Worm (Caenorhabditis elegans): ENCODE measurements around the gene F56D2.5.
A peak's percentile ranks its signal among the peaks of the same experiment; 100 is the strongest.

Gene F56D2.5

ce11 chrIII:5553098-5553497 is 28.1 kb downstream of the F56D2.5 start (continued):
- TF ChIP-seq zip-11 (GFP tag; IDR thresholded peaks at IDR 0.05) (no peak), nhr-42 (GFP tag; IDR thresholded peaks at IDR 0.05) (0 out of 2 replicates have a peak, but pooled peaks have one; percentile 13), lin-29 (GFP tag; IDR thresholded peaks at IDR 0.05) (no peak), daf-16 (GFP tag; optimal IDR thresholded peaks at IDR 0.05) (peak in 1 of 2 experiments; percentile 91), daf-16 (tag; optimal IDR thresholded peaks at IDR 0.05) (peak; percentile 92), duxl-1 (tag; optimal IDR thresholded peaks at IDR 0.05; ENCODE audit: poor library complexity) (no peak), nhr-48 (tag; optimal IDR thresholded peaks at IDR 0.05) (peak; percentile 27), ceh-28 (tag; optimal IDR thresholded peaks at IDR 0.05) (no peak), vab-7 (GFP tag; IDR thresholded peaks at IDR 0.05) (no peak), hlh-30 (tag; optimal IDR thresholded peaks at IDR 0.05; ENCODE audit: insufficient read depth) (peak; percentile 44), tag-97 (GFP tag; IDR thresholded peaks at IDR 0.05) (no peak), nhr-102 (tag; optimal IDR thresholded peaks at IDR 0.05) (peak; percentile 64), fkh-10 (GFP tag; optimal IDR thresholded peaks at IDR 0.05) (no peak), rbr-2 (tag; optimal IDR thresholded peaks at IDR 0.05) (no peak), F44E2.7 (GFP tag; IDR thresholded peaks at IDR 0.05) (no peak), nhr-111 (GFP tag; optimal IDR thresholded peaks at IDR 0.05) (no peak), dpl-1 (GFP tag; optimal IDR thresholded peaks at IDR 0.05) (no peak), aly-2 (tag; optimal IDR thresholded peaks at IDR 0.05) (no peak), ceh-32 (tag; optimal IDR thresholded peaks at IDR 0.05; ENCODE audit: poor library complexity) (no peak), lin-1 (GFP tag; IDR thresholded peaks at IDR 0.05) (peak; percentile 71; the same call in 1 of the 2 replicates), zip-2 (tag; optimal IDR thresholded peaks at IDR 0.05) (no peak), ztf-11 (tag; optimal IDR thresholded peaks at IDR 0.05) (no peak), mxl-3 (GFP tag; optimal IDR thresholded peaks at IDR 0.05) (no peak), gei-8 (GFP tag; optimal IDR thresholded peaks at IDR 0.05) (no peak), nhr-76 (tag; optimal IDR thresholded peaks at IDR 0.05) (no peak), nhr-28 (tag; optimal IDR thresholded peaks at IDR 0.05) (peak; percentile 70), set-16 (GFP tag; IDR thresholded peaks at IDR 0.05) (no peak), ceh-82 (tag; optimal IDR thresholded peaks at IDR 0.05) (no peak), lsy-2 (tag; optimal IDR thresholded peaks at IDR 0.05) (peak in 1 of 2 experiments; percentile 29), ceh-62 (tag; optimal IDR thresholded peaks at IDR 0.05) (no peak), lir-3 (tag; optimal IDR thresholded peaks at IDR 0.05) (no peak), spr-3 (GFP tag; optimal IDR thresholded peaks at IDR 0.05) (no peak), saeg-2 (GFP tag; IDR thresholded peaks at IDR 0.05) (no peak), ztf-7 (tag; optimal IDR thresholded peaks at IDR 0.05) (no peak)

- TF ChIP-seq snpc-4 (tag; optimal IDR thresholded peaks at IDR 0.05) (no peak), ceh-28 (tag; optimal IDR thresholded peaks at IDR 0.05) (no peak), saeg-2 (GFP tag; IDR thresholded peaks at IDR 0.05) (no peak), mxl-3 (GFP tag; optimal IDR thresholded peaks at IDR 0.05) (peak; percentile 68), aha-1 (tag) (peak; percentile 89), spr-3 (GFP tag; optimal IDR thresholded peaks at IDR 0.05) (no peak), sdz-12 (GFP tag; optimal IDR thresholded peaks at IDR 0.05) (no peak), dpl-1 (GFP tag; optimal IDR thresholded peaks at IDR 0.05) (no peak), Y105C5A.15 (GFP tag; IDR thresholded peaks at IDR 0.05) (no peak), dmd-9 (GFP tag; IDR thresholded peaks at IDR 0.05) (no peak), ceh-62 (tag; optimal IDR thresholded peaks at IDR 0.05) (no peak), nhr-25 (tag; optimal IDR thresholded peaks at IDR 0.05; ENCODE audit: borderline replicate concordance, insufficient read depth) (no peak), nhr-28 (tag; optimal IDR thresholded peaks at IDR 0.05) (peak; percentile 82), set-16 (GFP tag; IDR thresholded peaks at IDR 0.05) (no peak), tra-1 (GFP tag; IDR thresholded peaks at IDR 0.05) (peak; percentile 74), hlh-11 (tag; optimal IDR thresholded peaks at IDR 0.05) (peak; percentile 94), jun-1 (tag; optimal IDR thresholded peaks at IDR 0.05) (no peak), dmd-8 (GFP tag; IDR thresholded peaks at IDR 0.05) (no peak), nhr-41 (GFP tag; IDR thresholded peaks at IDR 0.05) (no peak), mes-2 (tag; optimal IDR thresholded peaks at IDR 0.05; ENCODE audit: poor library complexity, severe bottlenecking) (peak; percentile 21), F49E8.2 (tag; optimal IDR thresholded peaks at IDR 0.05; ENCODE audit: borderline replicate concordance) (no peak), ZK546.5 (tag; optimal IDR thresholded peaks at IDR 0.05) (no peak), ctbp-1 (GFP tag; IDR thresholded peaks at IDR 0.05) (no peak), Y75B8A.6 (GFP tag; IDR thresholded peaks at IDR 0.05) (no peak), zfp-2 (tag; optimal IDR thresholded peaks at IDR 0.05) (no peak)
These were observed 29.0 kb downstream of the F56D2.5 start, which contains the start of gene F09F7.6 for ce11 chrIII:5552072-5552667. Gene F09F7.6, minus strand, starts transcription at chrIII:5552135.

Data from whole organism, L4 larva.